Fruit fly (Drosophila melanogaster) whole organism, prepupa: ENCODE results near the gene Bicra.

Experiments used
- CG11294 ChIP-seq: fragments of 200-800 bp; sonication (Bioruptor generic); IDR thresholded peaks from 2 replicates; pipeline ENCODE4 v1.3.6; 2022; ENCODE audit warnings: missing biosample characterization, missing genetic modification characterization
- achi ChIP-seq: fragments of 200-800 bp; sonication (Bioruptor generic); optimal IDR thresholded peaks from 3 replicates; lab custom pipeline; 2016; ENCODE audit warnings: missing biosample characterization, missing genetic modification characterization
- esn ChIP-seq: fragments of 200-800 bp; sonication (Bioruptor generic); optimal IDR thresholded peaks from 2 replicates; lab custom pipeline; 2016; ENCODE audit warnings: missing biosample characterization, mild to moderate bottlenecking, missing genetic modification characterization, moderate library complexity

- TF ChIP-seq CG11294 (GFP tag; lab: Robert Waterston, UW): no peak
- TF ChIP-seq esn (GFP tag; lab: Kevin White, UChicago): no peak
- TF ChIP-seq achi: no peak
Measured at dm6 chr3R:29071141-29071540, 8.3 kb downstream of the Bicra start.
